Fruit fly (Drosophila melanogaster): ENCODE measurements around the gene CG42238.

Gene CG42238

DNA sequence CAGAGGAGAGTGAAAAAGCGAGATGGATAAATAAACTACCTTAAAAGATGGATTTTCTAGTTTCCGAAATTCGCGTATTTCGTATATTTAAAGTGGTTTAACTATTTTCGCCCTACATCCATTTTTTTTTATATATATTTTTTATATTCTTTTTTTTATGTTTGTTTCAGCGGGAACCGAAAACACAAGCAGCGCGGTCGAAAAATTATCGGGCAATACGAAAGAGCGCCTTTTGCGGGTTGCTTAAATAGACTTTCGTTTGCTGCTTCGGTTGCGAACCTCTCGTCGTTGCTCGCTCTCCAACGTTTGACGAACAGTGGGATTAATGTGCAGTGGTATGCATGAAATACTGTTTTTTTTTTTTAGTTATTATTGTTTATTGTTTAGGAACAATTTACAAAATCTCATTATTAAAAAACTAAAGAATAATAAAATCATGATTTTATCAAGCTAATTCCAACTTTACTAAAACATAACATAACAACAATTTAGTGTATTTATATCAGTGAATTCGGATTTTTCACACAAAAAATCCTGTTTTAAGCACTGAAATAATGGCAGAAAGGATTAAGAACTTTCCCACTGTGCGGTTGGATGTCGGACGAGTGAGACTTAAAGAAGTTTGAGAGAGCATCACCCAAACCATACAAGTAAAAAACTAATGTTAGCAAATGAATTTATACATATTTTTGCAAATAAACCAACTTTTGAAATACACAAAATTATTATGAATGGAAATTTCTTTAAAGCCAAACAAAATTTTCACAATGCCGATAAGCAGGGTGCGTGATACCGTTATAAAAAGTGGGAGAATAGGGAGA is 134.5 kb downstream of the CG42238 start (continued):
- TF ChIP-seq Nf-YA (GFP tag; IDR thresholded peaks at IDR 0.05) (peak; percentile 85), esg (GFP tag; conservative IDR thresholded peaks at IDR 0.05) (peak; percentile 53), gcm (GFP tag; optimal IDR thresholded peaks at IDR 0.05) (peak; percentile 44), Gug (GFP tag; IDR thresholded peaks at IDR 0.05) (peak; percentile 68; the same call in 3 of the 4 replicates), CG8478 (optimal IDR thresholded peaks at IDR 0.05) (no peak), slbo (GFP tag; IDR thresholded peaks at IDR 0.05) (peak; percentile 51), emc (GFP tag; optimal IDR thresholded peaks at IDR 0.05) (no peak), CG10431 (GFP tag; optimal IDR thresholded peaks at IDR 0.05) (peak; percentile 18), hth (optimal IDR thresholded peaks at IDR 0.05) (no peak), CG12155 (GFP tag; optimal IDR thresholded peaks at IDR 0.05) (peak; percentile 26), ranshi (GFP tag; IDR thresholded peaks at IDR 0.05) (peak; percentile 88), dmrt11E (tag; optimal IDR thresholded peaks at IDR 0.05) (peak; percentile 87), CG4328 (GFP tag; optimal IDR thresholded peaks at IDR 0.05) (peak; percentile 89), bigmax (GFP tag; optimal IDR thresholded peaks at IDR 0.05) (no peak), mam (GFP tag; optimal IDR thresholded peaks at IDR 0.05) (no peak), Ets65A (GFP tag) (peak; percentile 93), CG17385 (GFP tag; optimal IDR thresholded peaks at IDR 0.05) (peak; percentile 54), NC2β (GFP tag; optimal IDR thresholded peaks at IDR 0.05) (no peak), CG18599 (GFP tag; optimal IDR thresholded peaks at IDR 0.05) (peak; percentile 95), Aef1 (GFP tag; IDR thresholded peaks at IDR 0.05) (peak; percentile 83), tx (GFP tag; optimal IDR thresholded peaks at IDR 0.05) (no peak), CG4707 (GFP tag; optimal IDR thresholded peaks at IDR 0.05) (peak; percentile 94), CG10147 (GFP tag; optimal IDR thresholded peaks at IDR 0.05) (peak; percentile 66), seq (GFP tag; IDR thresholded peaks at IDR 0.05) (no peak), CG12659 (GFP tag; optimal IDR thresholded peaks at IDR 0.05) (peak; percentile 51), Chrac-16 (GFP tag; optimal IDR thresholded peaks at IDR 0.05) (peak; percentile 46), hbn (GFP tag; IDR thresholded peaks at IDR 0.05; ENCODE audit: partially characterized antibody) (no peak), abd-A (tag; optimal IDR thresholded peaks at IDR 0.05) (peak; percentile 39), Dip3 (GFP tag; optimal IDR thresholded peaks at IDR 0.05) (no peak), maf-S (GFP tag; optimal IDR thresholded peaks at IDR 0.05) (peak; percentile 32), Taf1 (GFP tag; IDR thresholded peaks at IDR 0.05) (peak; percentile 50; the same call in 1 of the 2 replicates), dan (GFP tag; IDR thresholded peaks at IDR 0.05) (peak; percentile 11; the same call in 1 of the 2 replicates), CG6654 (GFP tag; optimal IDR thresholded peaks at IDR 0.05) (peak; percentile 79), CG32772 (GFP tag; IDR thresholded peaks at IDR 0.05) (peak; percentile 38), btn (GFP tag; optimal IDR thresholded peaks at IDR 0.05) (no peak), D19B (GFP tag; optimal IDR thresholded peaks at IDR 0.05) (peak; percentile 86), CG9727 (GFP tag; optimal IDR thresholded peaks at IDR 0.05) (peak; percentile 80), CG6254 (GFP tag; optimal IDR thresholded peaks at IDR 0.05) (peak; percentile 81), bcd (GFP tag; optimal IDR thresholded peaks at IDR 0.05) (peak; percentile 90), CG17568 (GFP tag; optimal IDR thresholded peaks at IDR 0.05) (peak; percentile 43), CG7786 (GFP tag; optimal IDR thresholded peaks at IDR 0.05) (no peak), Gsc (GFP tag; IDR thresholded peaks at IDR 0.05) (no peak; the same call in 1 of the 2 replicates), MBD-R2 (GFP tag; IDR thresholded peaks at IDR 0.05) (peak; percentile 55), ash1 (GFP tag; optimal IDR thresholded peaks at IDR 0.05) (peak; percentile 33), CG31388 (GFP tag; optimal IDR thresholded peaks at IDR 0.05) (peak; percentile 14), al (GFP tag; IDR thresholded peaks at IDR 0.05) (peak; percentile 69), repo (GFP tag; optimal IDR thresholded peaks at IDR 0.05) (peak; percentile 5), GATAe (GFP tag; conservative IDR thresholded peaks at IDR 0.05) (peak; percentile 41; the same call in 1 of the 2 replicates), Hand (GFP tag; optimal IDR thresholded peaks at IDR 0.05) (peak; percentile 15), lab (GFP tag; optimal IDR thresholded peaks at IDR 0.05) (peak; percentile 96)
